Worm (Caenorhabditis elegans): ENCODE measurements around the gene otub-4.

otub-4 gene

DNA sequence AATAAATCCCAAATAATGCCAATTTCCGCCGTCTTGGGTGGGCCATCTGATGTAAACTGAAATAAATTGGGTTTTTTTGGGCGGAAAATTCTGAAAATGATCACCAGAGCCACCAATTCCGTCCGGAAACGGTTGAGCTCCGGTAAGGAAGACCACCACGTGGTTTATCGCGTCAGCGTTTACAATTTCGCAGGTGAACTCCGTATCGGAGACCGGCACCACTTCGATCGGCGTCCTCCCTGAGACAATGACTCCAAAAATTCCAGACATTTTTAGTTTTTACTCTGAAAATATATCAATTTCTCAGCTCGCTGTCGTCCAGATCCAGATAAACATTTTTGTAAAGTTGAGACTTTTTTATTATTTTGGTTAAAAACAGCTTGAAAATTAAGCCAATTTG, 41.3 kb downstream of the otub-4 start, which contains the start of gene F42A6.6:
F42A6.6 (minus strand) TSS at position 289 of the 400 bp plus-strand sequence.
- TF ChIP-seq xbp-1 (tag; optimal IDR thresholded peaks at IDR 0.05) (no peak), unc-62 (GFP tag; optimal IDR thresholded peaks at IDR 0.05) (no peak), efl-1 (optimal IDR thresholded peaks at IDR 0.05) (peak; percentile 8 to 35), efl-1 (GFP tag; optimal IDR thresholded peaks at IDR 0.05 in 1 of 2) (peak in 1 of 2 experiments; percentile 71), egl-27 (tag; optimal IDR thresholded peaks at IDR 0.05) (no peak), mef-2 (tag; optimal IDR thresholded peaks at IDR 0.05) (no peak), F16B12.6 (tag; optimal IDR thresholded peaks at IDR 0.05) (no peak), hpl-2 (GFP tag; optimal IDR thresholded peaks at IDR 0.05) (no peak), fkh-4 (tag; optimal IDR thresholded peaks at IDR 0.05; ENCODE audit: borderline replicate concordance) (no peak), unc-98 (GFP tag; IDR thresholded peaks at IDR 0.05) (no peak), lin-39 (tag; optimal IDR thresholded peaks at IDR 0.05) (no peak), elt-2 (tag; optimal IDR thresholded peaks at IDR 0.05) (peak; percentile 6), alr-1 (tag; optimal IDR thresholded peaks at IDR 0.05; ENCODE audit: borderline replicate concordance) (no peak), hlh-17 (GFP tag; optimal IDR thresholded peaks at IDR 0.05; ENCODE audit: borderline replicate concordance) (no peak), lin-15B (tag; optimal IDR thresholded peaks at IDR 0.05) (no peak), snu-23 (GFP tag; optimal IDR thresholded peaks at IDR 0.05) (peak; percentile 18), nhr-76 (tag; optimal IDR thresholded peaks at IDR 0.05) (no peak), vab-15 (tag; optimal IDR thresholded peaks at IDR 0.05) (no peak), ztf-4 (tag; optimal IDR thresholded peaks at IDR 0.05) (peak; percentile 8), ets-5 (GFP tag; IDR thresholded peaks at IDR 0.05) (no peak), Y116A8C.19 (tag; optimal IDR thresholded peaks at IDR 0.05; ENCODE audit: borderline replicate concordance) (no peak), aha-1 (tag; optimal IDR thresholded peaks at IDR 0.05) (no peak), tbx-2 (tag; optimal IDR thresholded peaks at IDR 0.05) (peak; percentile 5), snpc-4 (tag; optimal IDR thresholded peaks at IDR 0.05) (no peak), nhr-85 (tag) (peak; percentile 64), lir-3 (tag; optimal IDR thresholded peaks at IDR 0.05; ENCODE audit: poor library complexity) (no peak), C16A3.4 (tag; optimal IDR thresholded peaks at IDR 0.05) (no peak), ama-1 (optimal IDR thresholded peaks at IDR 0.05) (peak; percentile 88), pax-3 (tag; optimal IDR thresholded peaks at IDR 0.05) (no peak), fkh-10 (GFP tag; optimal IDR thresholded peaks at IDR 0.05) (no peak), jun-1 (tag; optimal IDR thresholded peaks at IDR 0.05) (no peak), nhr-237 (tag; optimal IDR thresholded peaks at IDR 0.05) (no peak), lsy-2 (tag; optimal IDR thresholded peaks at IDR 0.05) (peak in 1 of 2 experiments; percentile 13), nhr-11 (tag; optimal IDR thresholded peaks at IDR 0.05) (no peak), efl-3 (GFP tag; optimal IDR thresholded peaks at IDR 0.05) (no peak), swsn-7 (tag; optimal IDR thresholded peaks at IDR 0.05) (peak; percentile 6), nhr-71 (tag; optimal IDR thresholded peaks at IDR 0.05) (peak; percentile 40), nhr-47 (tag; optimal IDR thresholded peaks at IDR 0.05) (peak; percentile 22), nhr-28 (tag; optimal IDR thresholded peaks at IDR 0.05) (no peak), unc-86 (tag; optimal IDR thresholded peaks at IDR 0.05) (no peak), ztf-11 (tag; optimal IDR thresholded peaks at IDR 0.05) (no peak), rnt-1 (tag; optimal IDR thresholded peaks at IDR 0.05) (no peak), nhr-20 (tag; optimal IDR thresholded peaks at IDR 0.05) (no peak), pag-3 (tag; optimal IDR thresholded peaks at IDR 0.05; ENCODE audit: borderline replicate concordance, insufficient read depth) (no peak), ceh-88 (GFP tag; IDR thresholded peaks at IDR 0.05) (no peak), hlh-4 (tag; optimal IDR thresholded peaks at IDR 0.05) (no peak), nhr-12 (tag; optimal IDR thresholded peaks at IDR 0.05) (no peak), fos-1 (tag; optimal IDR thresholded peaks at IDR 0.05) (no peak), nhr-84 (tag; optimal IDR thresholded peaks at IDR 0.05) (no peak), mdl-1 (tag; optimal IDR thresholded peaks at IDR 0.05) (no peak), lin-35 (GFP tag; optimal IDR thresholded peaks at IDR 0.05) (peak in 1 of 2 experiments; percentile 29), ceh-8 (GFP tag; optimal IDR thresholded peaks at IDR 0.05) (no peak), tlp-1 (tag; optimal IDR thresholded peaks at IDR 0.05) (no peak), nhr-19 (GFP tag; conservative IDR thresholded peaks at IDR 0.05) (0 out of 2 replicates have a peak, but pooled peaks have one; percentile 13)

Data from whole organism, L1 larva.